Worm (Caenorhabditis elegans): ENCODE measurements around the gene idpp-15.

- TF ChIP-seq dao-5 (tag; optimal IDR thresholded peaks at IDR 0.05) (no peak), him-1 (tag; optimal IDR thresholded peaks at IDR 0.05) (no peak), W03F9.2 (tag; optimal IDR thresholded peaks at IDR 0.05) (no peak)
These were observed 9.8 kb downstream of the idpp-15 start, which contains the start of gene trp-1 for ce11 chrIII:8534647-8535181.
